Fruit fly (Drosophila melanogaster) whole organism, embryonic: Measurements from ENCODE around the gene pes.
A peak's percentile ranks its signal among the peaks of the same experiment; 100 is the strongest.

Experiments
- Adf1 ChIP-seq: fragments of 200-800 bp; sonication (Bioruptor generic); IDR thresholded peaks from 2 replicates; pipeline ENCODE4 v1.3.6; 2022; ENCODE audit warnings: missing biosample characterization, missing genetic modification characterization
- Bdp1 ChIP-seq: fragments of 200-800 bp; sonication (Bioruptor generic); optimal IDR thresholded peaks from 3 replicates; lab custom pipeline; 2016; ENCODE audit warnings: missing biosample characterization, missing genetic modification characterization
- CG10209 ChIP-seq: fragments of 200-800 bp; sonication (Bioruptor generic); optimal IDR thresholded peaks from 3 replicates; lab custom pipeline; 2017; ENCODE audit warnings: missing biosample characterization, mild to moderate bottlenecking, missing genetic modification characterization, missing genetic modification reagents
- CG11398 ChIP-seq: fragments of 200-800 bp; sonication (Bioruptor generic); optimal IDR thresholded peaks from 2 replicates; lab custom pipeline; 2016; ENCODE audit warnings: missing biosample characterization, missing genetic modification characterization
- CG11560 ChIP-seq: fragments of 200-800 bp; sonication (Bioruptor generic); IDR thresholded peaks from 3 replicates; pipeline ENCODE4 v1.3.6; 2022; ENCODE audit warnings: missing biosample characterization, missing genetic modification characterization
- CG12299 ChIP-seq: fragments of 200-800 bp; sonication (Bioruptor generic); optimal IDR thresholded peaks from 2 replicates; lab custom pipeline; 2018; ENCODE audit warnings: missing biosample characterization, mild to moderate bottlenecking, missing genetic modification characterization
- CG12659 ChIP-seq: fragments of 200-800 bp; sonication (Bioruptor generic); optimal IDR thresholded peaks from 3 replicates; lab custom pipeline; 2017; ENCODE audit warnings: mild to moderate bottlenecking, missing biosample characterization, missing genetic modification reagents, missing genetic modification characterization
- CG13775 ChIP-seq: fragments of 200-800 bp; sonication (Bioruptor generic); optimal IDR thresholded peaks from 3 replicates; lab custom pipeline; 2017; ENCODE audit warnings: missing biosample characterization, mild to moderate bottlenecking, missing genetic modification characterization
- CG15011 ChIP-seq: fragments of 200-800 bp; sonication (Bioruptor generic); optimal IDR thresholded peaks from 3 replicates; lab custom pipeline; 2018; ENCODE audit warnings: missing biosample characterization, mild to moderate bottlenecking, missing genetic modification characterization
- CG15601 ChIP-seq: fragments of 200-800 bp; sonication (Bioruptor generic); optimal IDR thresholded peaks from 3 replicates; lab custom pipeline; 2019; ENCODE audit warnings: missing biosample characterization, mild to moderate bottlenecking, missing genetic modification characterization, moderate library complexity
- CG17802 ChIP-seq: fragments of 200-800 bp; sonication (Bioruptor generic); optimal IDR thresholded peaks from 2 replicates; lab custom pipeline; 2018; ENCODE audit warnings: missing biosample characterization, mild to moderate bottlenecking, missing genetic modification characterization, moderate library complexity
- CG18011 ChIP-seq: fragments of 200-800 bp; sonication (Bioruptor generic); optimal IDR thresholded peaks from 2 replicates; lab custom pipeline; 2017; ENCODE audit warnings: missing biosample characterization, missing genetic modification characterization, mild to moderate bottlenecking, moderate library complexity, missing genotype
- CG1832 ChIP-seq: fragments of 200-800 bp; sonication (Bioruptor generic); optimal IDR thresholded peaks from 2 replicates; lab custom pipeline; 2017; ENCODE audit warnings: missing biosample characterization, mild to moderate bottlenecking, missing genetic modification characterization, inconsistent platforms
- CG18599 ChIP-seq: fragments of 200-800 bp; sonication (Bioruptor generic); optimal IDR thresholded peaks from 3 replicates; lab custom pipeline; 2017; ENCODE audit warnings: missing biosample characterization, missing genetic modification characterization, mild to moderate bottlenecking, moderate library complexity, missing genetic modification reagents
- CG32532 ChIP-seq: fragments of 200-800 bp; sonication (Bioruptor generic); IDR thresholded peaks from 2 replicates; pipeline ENCODE4 v1.3.6; 2022; ENCODE audit warnings: missing biosample characterization, missing genetic modification characterization
- CG32772 ChIP-seq: fragments of 200-800 bp; sonication (Bioruptor generic); IDR thresholded peaks from 2 replicates; pipeline ENCODE4 v1.3.6; 2022; ENCODE audit warnings: missing biosample characterization, missing genetic modification characterization
- CG34376 ChIP-seq: fragments of 200-800 bp; sonication (Bioruptor generic); optimal IDR thresholded peaks from 2 replicates; lab custom pipeline; 2018; ENCODE audit warnings: missing biosample characterization, mild to moderate bottlenecking, missing genetic modification characterization
- CG4617 ChIP-seq: fragments of 200-800 bp; sonication (Bioruptor generic); optimal IDR thresholded peaks from 3 replicates; lab custom pipeline; 2016; ENCODE audit warnings: missing biosample characterization, missing genetic modification characterization, borderline replicate concordance
- CG4707 ChIP-seq: fragments of 200-800 bp; sonication (Bioruptor generic); optimal IDR thresholded peaks from 2 replicates; lab custom pipeline; 2018; ENCODE audit warnings: missing biosample characterization, mild to moderate bottlenecking, missing genetic modification characterization, moderate library complexity
- CG5180 ChIP-seq: fragments of 200-800 bp; sonication (Bioruptor generic); optimal IDR thresholded peaks from 3 replicates; lab custom pipeline; 2017; ENCODE audit warnings: missing biosample characterization, missing genetic modification characterization, mild to moderate bottlenecking, moderate library complexity, missing genetic modification reagents
- CG6654 ChIP-seq: fragments of 200-800 bp; sonication (Bioruptor generic); optimal IDR thresholded peaks from 2 replicates; lab custom pipeline; 2017; ENCODE audit warnings: missing biosample characterization, mild to moderate bottlenecking, missing genetic modification characterization
- CG8089 ChIP-seq: fragments of 200-800 bp; sonication (Bioruptor generic); optimal IDR thresholded peaks from 3 replicates; lab custom pipeline; 2016; ENCODE audit warnings: missing biosample characterization, missing genetic modification characterization
- CG8944 ChIP-seq: fragments of 200-800 bp; sonication (Bioruptor generic); optimal IDR thresholded peaks from 3 replicates; lab custom pipeline; 2016; ENCODE audit warnings: missing biosample characterization, missing genetic modification characterization
- CG9215 ChIP-seq: fragments of 200-800 bp; sonication (Bioruptor generic); IDR thresholded peaks from 2 replicates; pipeline ENCODE4 v1.3.6; 2022; ENCODE audit warnings: missing biosample characterization, missing genetic modification characterization
- Camta ChIP-seq: fragments of 200-800 bp; sonication (Bioruptor generic); optimal IDR thresholded peaks from 2 replicates; lab custom pipeline; 2016; ENCODE audit warnings: missing biosample characterization, missing genetic modification characterization
- Elba2 ChIP-seq: fragments of 200-800 bp; sonication (Bioruptor generic); optimal IDR thresholded peaks from 3 replicates; lab custom pipeline; 2016; ENCODE audit warnings: missing biosample characterization, missing genetic modification characterization
- NC2β ChIP-seq: fragments of 200-800 bp; sonication (Bioruptor generic); optimal IDR thresholded peaks from 2 replicates; lab custom pipeline; 2016; ENCODE audit warnings: missing biosample characterization, missing genetic modification characterization
- NFAT ChIP-seq: fragments of 200-800 bp; sonication (Bioruptor generic); IDR thresholded peaks from 2 replicates; pipeline ENCODE4 v1.3.6; 2022; ENCODE audit warnings: missing biosample characterization, missing genetic modification characterization
- NK7.1 ChIP-seq: fragments of 200-800 bp; sonication (Bioruptor generic); optimal IDR thresholded peaks from 3 replicates; lab custom pipeline; 2016; ENCODE audit warnings: missing biosample characterization, missing genetic modification characterization
- Ravus ChIP-seq: fragments of 200-800 bp; sonication (Bioruptor generic); IDR thresholded peaks from 2 replicates; pipeline ENCODE4 v1.3.6; 2022; ENCODE audit warnings: missing biosample characterization, missing genetic modification characterization
- Side ChIP-seq: fragments of 200-800 bp; sonication (Bioruptor generic); optimal IDR thresholded peaks from 2 replicates; lab custom pipeline; 2016; ENCODE audit warnings: missing biosample characterization, missing genetic modification characterization
- Six4 ChIP-seq: fragments of 200-800 bp; sonication (Bioruptor generic); optimal IDR thresholded peaks from 2 replicates; lab custom pipeline; 2016; ENCODE audit warnings: missing biosample characterization, missing genetic modification characterization
- Sry-δ ChIP-seq: fragments of 200-800 bp; sonication (Bioruptor generic); optimal IDR thresholded peaks from 2 replicates; lab custom pipeline; 2016; ENCODE audit warnings: missing biosample characterization, missing genetic modification characterization
- TFAM ChIP-seq: fragments of 200-800 bp; sonication (Bioruptor generic); optimal IDR thresholded peaks from 2 replicates; lab custom pipeline; 2017; ENCODE audit warnings: missing biosample characterization, missing genetic modification characterization, inconsistent platforms
- bcd ChIP-seq: fragments of 200-800 bp; sonication (Bioruptor generic); optimal IDR thresholded peaks from 2 replicates; lab custom pipeline; 2017; ENCODE audit warnings: missing biosample characterization, mild to moderate bottlenecking, missing genetic modification characterization
- btn ChIP-seq: fragments of 200-800 bp; sonication (Bioruptor generic); optimal IDR thresholded peaks from 2 replicates; lab custom pipeline; 2016; ENCODE audit warnings: missing biosample characterization, missing genetic modification characterization
- cad ChIP-seq: fragments of >200 bp; optimal IDR thresholded peaks from 2 replicates; lab custom pipeline; 2017; ENCODE audit warnings: missing biosample characterization, missing genetic modification characterization
- chif ChIP-seq, 2 experiments: fragments of 200-800 bp; sonication (Bioruptor generic); optimal IDR thresholded peaks; 3 replicates each; lab custom pipeline; 2016; ENCODE audit warnings: missing biosample characterization in 2 of 2, missing genetic modification characterization in 2 of 2
- croc ChIP-seq: fragments of 200-800 bp; sonication (Bioruptor generic); conservative IDR thresholded peaks from 3 replicates; pipeline ENCODE4 v1.3.6; 2022; ENCODE audit warnings: missing biosample characterization, missing genetic modification characterization
- ewg ChIP-seq: fragments of 200-800 bp; sonication (Bioruptor generic); optimal IDR thresholded peaks from 3 replicates; lab custom pipeline; 2017; ENCODE audit warnings: mild to moderate bottlenecking, missing biosample characterization, missing genetic modification reagents, missing genetic modification characterization
- ham ChIP-seq: fragments of 200-800 bp; sonication (Bioruptor generic); IDR thresholded peaks from 2 replicates; pipeline ENCODE4 v1.3.6; 2022; ENCODE audit warnings: missing biosample characterization, missing genetic modification characterization
- hkb ChIP-seq, 2 experiments: fragments of 200-800 bp in 1 of 2; fragments of >200 bp in 1 of 2; sonication (Bioruptor generic) in 1 of 2; IDR thresholded peaks in 1 of 2; optimal IDR thresholded peaks in 1 of 2; 2 replicates each; pipeline versions ENCODE4 v1.3.6 to Lab custom; 2017 to 2022; ENCODE audit warnings: missing biosample characterization in 1 of 2, missing genetic modification characterization in 1 of 2
- jigr1 ChIP-seq: fragments of 200-800 bp; sonication (Bioruptor generic); IDR thresholded peaks from 3 replicates; pipeline ENCODE4 v1.3.6; 2022; ENCODE audit warnings: missing biosample characterization, missing genetic modification characterization
- kah ChIP-seq: fragments of 200-800 bp; sonication (Bioruptor generic); optimal IDR thresholded peaks from 2 replicates; lab custom pipeline; 2018; ENCODE audit warnings: missing biosample characterization, mild to moderate bottlenecking, missing genetic modification characterization
- kay ChIP-seq: fragments of 200-800 bp; sonication (Bioruptor generic); optimal IDR thresholded peaks from 2 replicates; lab custom pipeline; 2016; ENCODE audit warnings: missing biosample characterization, missing genetic modification characterization
- nerfin-2 ChIP-seq: fragments of 200-800 bp; sonication (Bioruptor generic); IDR thresholded peaks from 2 replicates; pipeline ENCODE4 v1.3.6; 2022; ENCODE audit warnings: missing biosample characterization, missing genetic modification characterization; ENCODE audit not compliant: partially characterized antibody
- onecut ChIP-seq: fragments of 200-800 bp; sonication (Bioruptor generic); IDR thresholded peaks from 2 replicates; pipeline ENCODE4 v1.3.6; 2022; ENCODE audit warnings: missing biosample characterization, missing genetic modification characterization
- sob ChIP-seq: fragments of 200-800 bp; sonication (Bioruptor generic); IDR thresholded peaks from 2 replicates; pipeline ENCODE4 v1.3.6; 2022; ENCODE audit warnings: missing biosample characterization, missing genetic modification characterization
- sqz ChIP-seq: fragments of 200-800 bp; sonication (Bioruptor generic); optimal IDR thresholded peaks from 3 replicates; lab custom pipeline; 2018; ENCODE audit warnings: missing biosample characterization, mild to moderate bottlenecking, missing genetic modification characterization
- ttk ChIP-seq: fragments of 200-800 bp; sonication (Bioruptor generic); IDR thresholded peaks from 2 replicates; pipeline ENCODE4 v2.1.2; 2022; ENCODE audit warnings: missing biosample characterization, missing genetic modification characterization

pes gene

DNA sequence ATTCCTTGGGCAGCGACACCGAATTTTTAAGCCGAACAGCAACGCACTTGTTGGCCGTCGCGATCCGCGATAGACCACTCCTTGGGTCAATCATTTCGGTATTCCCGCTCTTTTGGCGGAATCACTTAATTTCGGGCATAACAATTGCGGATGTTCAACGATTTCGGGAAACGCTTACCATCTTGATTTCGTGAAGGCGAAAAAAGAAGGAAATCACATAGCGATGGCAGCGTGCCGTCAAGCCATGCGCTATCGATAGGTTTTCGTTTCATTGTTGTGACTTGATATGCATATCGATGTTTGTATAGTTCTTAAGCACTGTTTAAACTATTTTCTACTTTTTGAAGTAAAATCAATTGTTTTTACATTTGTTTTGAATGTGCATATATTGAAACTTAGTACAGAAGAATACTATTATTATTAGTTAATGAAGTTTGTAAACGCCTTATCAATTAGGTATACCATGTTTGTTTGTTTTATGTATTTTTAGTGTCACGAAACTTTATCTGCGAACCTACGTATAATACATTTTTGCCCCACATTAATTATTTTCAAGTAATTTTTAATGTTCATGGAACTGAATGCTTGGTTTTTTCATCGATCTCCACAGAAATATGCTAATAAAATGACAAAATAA lies 48.8 kb upstream of the pes start, which contains the start of gene RpL36A (continued):
- TF ChIP-seq hkb (optimal IDR thresholded peaks at IDR 0.05; lab: Kevin White, UChicago) = no peak
- peak; percentile 65 for TF ChIP-seq hkb (GFP tag; IDR thresholded peaks at IDR 0.05; lab: Robert Waterston, UW)
- no peak for TF ChIP-seq CG6654 (GFP tag; lab: Kevin White, UChicago)
- TF ChIP-seq croc (GFP tag; lab: Robert Waterston, UW) = no peak
- TF ChIP-seq CG10209 = peak; percentile 42
- no peak for TF ChIP-seq cad (GFP tag; lab: Kevin White, UChicago)
- TF ChIP-seq Elba2 (GFP tag; lab: Kevin White, UChicago) = no peak
- peak; percentile 33; the same call in 1 of the 2 replicates for TF ChIP-seq CG32772 (GFP tag; lab: Robert Waterston, UW)
- TF ChIP-seq CG8944 (GFP tag; lab: Kevin White, UChicago) = peak; percentile 43
- TF ChIP-seq bcd = peak; percentile 58
- TF ChIP-seq CG17802 (tag; lab: Kevin White, UChicago) = peak; percentile 99
- TF ChIP-seq Ravus (GFP tag; lab: Robert Waterston, UW) = no peak; the same call in 1 of the 2 replicates
- peak in 1 of 2 experiments; percentile 63 for TF ChIP-seq chif (GFP tag; optimal IDR thresholded peaks at IDR 0.05; lab: Kevin White, UChicago)
- peak; percentile 45 for TF ChIP-seq CG18011
- peak; percentile 69 for TF ChIP-seq nerfin-2 (GFP tag; lab: Robert Waterston, UW)
- peak; percentile 54 for TF ChIP-seq CG15601 (tag; lab: Kevin White, UChicago)
- TF ChIP-seq CG11560 (tag; lab: Robert Waterston, UW) = no peak
- no peak for TF ChIP-seq TFAM
- peak; percentile 69 for TF ChIP-seq onecut (GFP tag; lab: Robert Waterston, UW)
- TF ChIP-seq Camta (GFP tag; lab: Kevin White, UChicago) = peak; percentile 43
- TF ChIP-seq Six4 (GFP tag; lab: Kevin White, UChicago) = no peak
- peak; percentile 41 for TF ChIP-seq Bdp1 (GFP tag; lab: Kevin White, UChicago)
- no peak for TF ChIP-seq CG18599
- TF ChIP-seq ewg (GFP tag; lab: Kevin White, UChicago) = no peak
- peak; percentile 44 for TF ChIP-seq CG8089 (GFP tag; lab: Kevin White, UChicago)
- peak; percentile 52 for TF ChIP-seq CG11398 (GFP tag; lab: Kevin White, UChicago)
- peak; percentile 61 for TF ChIP-seq CG4707
- peak; percentile 85 for TF ChIP-seq CG34376
- no peak for TF ChIP-seq ham (GFP tag; lab: Robert Waterston, UW)
- TF ChIP-seq jigr1 (GFP tag; lab: Robert Waterston, UW) = no peak
- TF ChIP-seq CG1832 (GFP tag; lab: Kevin White, UChicago) = no peak
- TF ChIP-seq CG32532 (GFP tag; lab: Robert Waterston, UW) = peak; percentile 66
- peak; percentile 22; the same call in 1 of the 2 replicates for TF ChIP-seq Adf1 (GFP tag; lab: Robert Waterston, UW)
- peak; percentile 94 for TF ChIP-seq Sry-δ (GFP tag; lab: Kevin White, UChicago)
- peak; percentile 64 for TF ChIP-seq CG13775 (GFP tag; lab: Kevin White, UChicago)
- TF ChIP-seq CG4617 (GFP tag; lab: Kevin White, UChicago) = no peak
- TF ChIP-seq NC2β (GFP tag; lab: Kevin White, UChicago) = peak; percentile 98
- TF ChIP-seq CG12659 (GFP tag; lab: Kevin White, UChicago) = peak; percentile 81
- TF ChIP-seq Side = peak; percentile 61
- no peak for TF ChIP-seq btn (GFP tag; lab: Kevin White, UChicago)
- TF ChIP-seq CG12299 = peak; percentile 50
- TF ChIP-seq CG5180 (GFP tag; lab: Kevin White, UChicago) = no peak
- peak; percentile 44 for TF ChIP-seq kah (GFP tag; lab: Kevin White, UChicago)
- peak; percentile 84 for TF ChIP-seq sob
- peak; percentile 18; the same call in 1 of the 2 replicates for TF ChIP-seq ttk (GFP tag; lab: Robert Waterston, UW)
- no peak for TF ChIP-seq kay (GFP tag; lab: Kevin White, UChicago)
- TF ChIP-seq CG15011 (GFP tag; lab: Kevin White, UChicago) = no peak
- TF ChIP-seq sqz (GFP tag; lab: Kevin White, UChicago) = no peak
- TF ChIP-seq CG9215 (GFP tag; lab: Robert Waterston, UW) = no peak
- TF ChIP-seq NFAT (GFP tag; lab: Robert Waterston, UW) = peak; percentile 82
- TF ChIP-seq NK7.1 (GFP tag; lab: Kevin White, UChicago) = peak; percentile 42
